Fruit fly (Drosophila melanogaster): ENCODE results near the gene Tpc1.

The Tpc1 gene

dm6 chr3R:10849515-10849973 is 32.4 kb downstream of the Tpc1 start, which contains the start of gene CG42394 (continued):
- TF ChIP-seq hkb (optimal IDR thresholded peaks at IDR 0.05) (no peak), hkb (GFP tag; IDR thresholded peaks at IDR 0.05) (peak; percentile 97), HLH4C (GFP tag; IDR thresholded peaks at IDR 0.05; ENCODE audit: partially characterized antibody) (no peak), CG12769 (tag; optimal IDR thresholded peaks at IDR 0.05) (no peak), CG3995 (GFP tag; optimal IDR thresholded peaks at IDR 0.05) (no peak), Poxn (GFP tag; IDR thresholded peaks at IDR 0.05) (peak; percentile 51; the same call in 1 of the 2 replicates), Dll (GFP tag; IDR thresholded peaks at IDR 0.05; ENCODE audit: partially characterized antibody) (0 out of 4 replicates have a peak, but pooled peaks have one; percentile 43), CG10462 (GFP tag; optimal IDR thresholded peaks at IDR 0.05) (peak; percentile 89), wdn (GFP tag; IDR thresholded peaks at IDR 0.05) (peak; percentile 85), CG16863 (GFP tag; optimal IDR thresholded peaks at IDR 0.05) (peak; percentile 62), aop (GFP tag; IDR thresholded peaks at IDR 0.05) (peak; percentile 72), CG1603 (tag; optimal IDR thresholded peaks at IDR 0.05) (no peak), fd3F (GFP tag; optimal IDR thresholded peaks at IDR 0.05) (peak; percentile 90), az2 (GFP tag; optimal IDR thresholded peaks at IDR 0.05) (peak; percentile 96), CG3163 (GFP tag; optimal IDR thresholded peaks at IDR 0.05) (peak; percentile 50), ranshi (GFP tag; IDR thresholded peaks at IDR 0.05) (peak; percentile 96), disco-r (GFP tag; optimal IDR thresholded peaks at IDR 0.05) (peak; percentile 28), Doc3 (GFP tag; IDR thresholded peaks at IDR 0.05; ENCODE audit: partially characterized antibody) (no peak), sna (GFP tag; IDR thresholded peaks at IDR 0.05; ENCODE audit: partially characterized antibody) (no peak), CG15011 (GFP tag; optimal IDR thresholded peaks at IDR 0.05) (peak; percentile 80), Drgx (GFP tag; IDR thresholded peaks at IDR 0.05) (peak; percentile 95), sens-2 (GFP tag; IDR thresholded peaks at IDR 0.05) (peak; percentile 90), Hmr (GFP tag; optimal IDR thresholded peaks at IDR 0.05) (peak; percentile 96), CG14050 (GFP tag; IDR thresholded peaks at IDR 0.05) (peak; percentile 92), Dref (GFP tag; IDR thresholded peaks at IDR 0.05) (no peak), CG18476 (GFP tag; optimal IDR thresholded peaks at IDR 0.05) (peak; percentile 91), CG12155 (GFP tag; optimal IDR thresholded peaks at IDR 0.05) (peak; percentile 86), org-1 (GFP tag; optimal IDR thresholded peaks at IDR 0.05) (peak; percentile 87), jumu (GFP tag; optimal IDR thresholded peaks at IDR 0.05) (peak; percentile 35), Lim3 (GFP tag; IDR thresholded peaks at IDR 0.05) (peak; percentile 10; the same call in 1 of the 2 replicates), stc (GFP tag; IDR thresholded peaks at IDR 0.05) (peak; percentile 95), Six4 (GFP tag; optimal IDR thresholded peaks at IDR 0.05) (peak; percentile 95), CG13296 (GFP tag; optimal IDR thresholded peaks at IDR 0.05) (peak; percentile 94), ken (GFP tag; IDR thresholded peaks at IDR 0.05) (peak; percentile 89), pan (optimal IDR thresholded peaks at IDR 0.05) (no peak), pan (GFP tag; optimal IDR thresholded peaks at IDR 0.05 in 1 of 2, IDR thresholded peaks at IDR 0.05 in 1 of 2) (peak in 1 of 2 experiments; percentile 93), fru (optimal IDR thresholded peaks at IDR 0.05) (no peak), NC2α (GFP tag; optimal IDR thresholded peaks at IDR 0.05) (peak; percentile 15), Max (GFP tag; optimal IDR thresholded peaks at IDR 0.05) (peak; percentile 96), schlank (tag; optimal IDR thresholded peaks at IDR 0.05) (peak; percentile 70), CG33557 (GFP tag; optimal IDR thresholded peaks at IDR 0.05) (peak; percentile 89), CG12744 (GFP tag; optimal IDR thresholded peaks at IDR 0.05) (peak; percentile 43), CG8924 (tag; optimal IDR thresholded peaks at IDR 0.05) (peak; percentile 97), usp (GFP tag; optimal IDR thresholded peaks at IDR 0.05) (no peak), CG17802 (tag; optimal IDR thresholded peaks at IDR 0.05) (peak; percentile 80), CkIIα-i1 (GFP tag; IDR thresholded peaks at IDR 0.05) (peak; percentile 76), stwl (tag; optimal IDR thresholded peaks at IDR 0.05) (peak; percentile 56), CG13624 (GFP tag; optimal IDR thresholded peaks at IDR 0.05) (peak; percentile 62), CG2678 (tag; optimal IDR thresholded peaks at IDR 0.05) (peak; percentile 97), CG14860 (GFP tag; IDR thresholded peaks at IDR 0.05; ENCODE audit: partially characterized antibody) (peak; percentile 50; the same call in 1 of the 3 replicates), CG12071 (GFP tag; optimal IDR thresholded peaks at IDR 0.05) (peak; percentile 75), Taf1 (GFP tag; IDR thresholded peaks at IDR 0.05) (peak; percentile 84)
